Fruit fly (Drosophila melanogaster): Measurements from ENCODE around the gene CG4502.

DNA sequence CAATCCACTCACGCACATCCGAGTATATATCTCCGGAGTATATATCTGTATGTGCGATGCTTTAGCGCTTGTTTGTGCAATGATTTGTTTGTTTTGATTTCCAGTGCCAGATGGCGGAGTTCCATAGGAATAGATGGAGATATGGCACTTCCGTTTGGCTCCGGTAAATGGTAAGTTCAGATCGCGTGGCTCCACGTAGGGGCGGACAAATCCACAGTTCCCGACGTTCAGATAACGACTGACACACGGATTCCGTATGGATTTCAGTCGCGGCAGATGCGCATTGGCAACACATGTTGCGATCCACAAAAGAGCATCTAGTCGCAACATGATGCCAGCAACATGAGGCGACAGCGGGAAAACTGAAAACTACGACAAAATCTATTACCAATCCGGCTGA lies 46.6 kb downstream of the CG4502 start, which contains the start of gene Pvf3:
- TF ChIP-seq Snoo (tag; optimal IDR thresholded peaks at IDR 0.05): no peak
- TF ChIP-seq D1 (tag; optimal IDR thresholded peaks at IDR 0.05): no peak
- TF ChIP-seq Ets98B (GFP tag; IDR thresholded peaks at IDR 0.05): no peak
- no peak for TF ChIP-seq CG13204 (GFP tag; optimal IDR thresholded peaks at IDR 0.05)
- no peak for TF ChIP-seq CG34367 (tag; optimal IDR thresholded peaks at IDR 0.05)
- TF ChIP-seq Pif1B (GFP tag; optimal IDR thresholded peaks at IDR 0.05): no peak
- no peak for TF ChIP-seq CG32121 (GFP tag; IDR thresholded peaks at IDR 0.05)
- TF ChIP-seq CG17806 (tag; optimal IDR thresholded peaks at IDR 0.05): no peak
- no peak for TF ChIP-seq Pif1A (GFP tag; optimal IDR thresholded peaks at IDR 0.05)
- no peak for TF ChIP-seq CG12605 (GFP tag; IDR thresholded peaks at IDR 0.05)
- TF ChIP-seq CG14655 (GFP tag; optimal IDR thresholded peaks at IDR 0.05): no peak
